Worm (Caenorhabditis elegans) whole organism, mixed stage, embryonic: ENCODE data around the gene Y46H3C.5.

ENCODE experiments used
- M03D4.4 ChIP-seq: sonication (generic microtip); optimal IDR thresholded peaks from 2 replicates; lab custom pipeline; 2017; ENCODE audit warnings: mild to moderate bottlenecking, missing genetic modification characterization, missing compliant biosample characterization
- bed-3 ChIP-seq: fragments of 200-800 bp; sonication (Bioruptor generic); optimal IDR thresholded peaks from 3 replicates; lab custom pipeline; 2018; ENCODE audit warnings: mild to moderate bottlenecking, missing genetic modification characterization, moderate library complexity, missing compliant biosample characterization
- blmp-1 ChIP-seq: fragments of 150-350 bp; optimal IDR thresholded peaks from 2 replicates; lab custom pipeline; 2014; ENCODE audit warnings: missing biosample characterization, missing genetic modification characterization
- ceh-39 ChIP-seq: fragments of 150-350 bp; optimal IDR thresholded peaks from 2 replicates; lab custom pipeline; 2014; ENCODE audit warnings: missing biosample characterization, missing genetic modification characterization
- ceh-43 ChIP-seq: fragments of 200-800 bp; sonication (Bioruptor generic); optimal IDR thresholded peaks from 2 replicates; lab custom pipeline; 2018; ENCODE audit warnings: mild to moderate bottlenecking, missing genetic modification characterization, moderate library complexity, missing compliant biosample characterization
- ceh-83 ChIP-seq: fragments of 200-800 bp; sonication (Bioruptor generic); optimal IDR thresholded peaks from 2 replicates; lab custom pipeline; 2018; ENCODE audit warnings: mild to moderate bottlenecking, missing genetic modification characterization, missing compliant biosample characterization
- cnd-1 ChIP-seq: fragments of 200-800 bp; sonication (Bioruptor generic); optimal IDR thresholded peaks from 2 replicates; lab custom pipeline; 2018; ENCODE audit warnings: mild to moderate bottlenecking, missing genetic modification characterization, missing compliant biosample characterization
- elt-3 ChIP-seq: fragments of 150-350 bp; optimal IDR thresholded peaks from 2 replicates; lab custom pipeline; 2014; ENCODE audit warnings: missing biosample characterization, missing genetic modification characterization
- flh-1 ChIP-seq: fragments of 200-800 bp; sonication (Bioruptor generic); optimal IDR thresholded peaks from 2 replicates; lab custom pipeline; 2018; ENCODE audit warnings: mild to moderate bottlenecking, missing genetic modification characterization, moderate library complexity, missing compliant biosample characterization
- ham-2 ChIP-seq: fragments of 200-800 bp; sonication (Bioruptor generic); optimal IDR thresholded peaks from 2 replicates; lab custom pipeline; 2018; ENCODE audit warnings: mild to moderate bottlenecking, missing genetic modification characterization, missing compliant biosample characterization
- hlh-1 ChIP-seq: fragments of 150-350 bp; optimal IDR thresholded peaks from 2 replicates; lab custom pipeline; 2014; ENCODE audit warnings: missing biosample characterization, missing genetic modification reagents, missing genetic modification characterization
- lin-13 ChIP-seq: fragments of 150-350 bp; optimal IDR thresholded peaks from 2 replicates; lab custom pipeline; 2014; ENCODE audit warnings: missing biosample characterization, missing genetic modification characterization
- lin-32 ChIP-seq: fragments of 200-800 bp; sonication (Bioruptor generic); optimal IDR thresholded peaks from 2 replicates; lab custom pipeline; 2018; ENCODE audit warnings: mild to moderate bottlenecking, missing genetic modification characterization, missing compliant biosample characterization
- lsy-2 ChIP-seq: fragments of 150-350 bp; optimal IDR thresholded peaks from 2 replicates; lab custom pipeline; 2014; ENCODE audit warnings: missing biosample characterization, missing genetic modification characterization
- mep-1 ChIP-seq: fragments of 150-350 bp; optimal IDR thresholded peaks from 2 replicates; lab custom pipeline; 2017; ENCODE audit warnings: missing biosample characterization, missing genetic modification reagents, missing genetic modification characterization, inconsistent platforms
- mls-2 ChIP-seq: sonication (generic microtip); optimal IDR thresholded peaks from 2 replicates; lab custom pipeline; 2016; ENCODE audit warnings: mild to moderate bottlenecking, missing genetic modification characterization, moderate library complexity, missing compliant biosample characterization
- nhr-237 ChIP-seq: fragments of 150-350 bp; optimal IDR thresholded peaks from 2 replicates; lab custom pipeline; 2014; ENCODE audit warnings: missing biosample characterization, missing genetic modification characterization
- nhr-28 ChIP-seq: fragments of 150-350 bp; optimal IDR thresholded peaks from 2 replicates; lab custom pipeline; 2014; ENCODE audit warnings: missing biosample characterization, missing genetic modification characterization
- nhr-76 ChIP-seq: sonication (generic microtip); optimal IDR thresholded peaks from 2 replicates; lab custom pipeline; 2017; ENCODE audit warnings: missing biosample characterization, missing genetic modification characterization
- pha-4 ChIP-seq: fragments of 150-350 bp; optimal IDR thresholded peaks from 2 replicates; lab custom pipeline; 2018; ENCODE audit warnings: missing biosample characterization, missing genetic modification reagents, missing genetic modification characterization
- sem-2 ChIP-seq: fragments of 200-800 bp; sonication (Bioruptor generic); optimal IDR thresholded peaks from 2 replicates; lab custom pipeline; 2018; ENCODE audit warnings: mild to moderate bottlenecking, missing genetic modification characterization, missing compliant biosample characterization
- snpc-4 ChIP-seq: fragments of 150-350 bp; optimal IDR thresholded peaks from 2 replicates; lab custom pipeline; 2014; ENCODE audit warnings: missing biosample characterization, missing genetic modification characterization
- sptf-1 ChIP-seq: sonication (generic microtip); optimal IDR thresholded peaks from 2 replicates; lab custom pipeline; 2017; ENCODE audit warnings: mild to moderate bottlenecking, missing genetic modification characterization, moderate library complexity, missing compliant biosample characterization
- tbx-8 ChIP-seq: fragments of 200-800 bp; sonication (Bioruptor generic); optimal IDR thresholded peaks from 2 replicates; lab custom pipeline; 2018; ENCODE audit warnings: mild to moderate bottlenecking, missing genetic modification characterization, moderate library complexity, missing compliant biosample characterization
- unc-120 ChIP-seq: sonication (generic microtip); optimal IDR thresholded peaks from 2 replicates; lab custom pipeline; 2017; ENCODE audit warnings: missing genetic modification characterization, missing compliant biosample characterization; ENCODE audit not compliant: poor library complexity, severe bottlenecking
- zip-8 ChIP-seq: fragments of 150-350 bp; optimal IDR thresholded peaks from 2 replicates; lab custom pipeline; 2014; ENCODE audit warnings: missing biosample characterization, missing genetic modification characterization

The Y46H3C.5 gene

DNA sequence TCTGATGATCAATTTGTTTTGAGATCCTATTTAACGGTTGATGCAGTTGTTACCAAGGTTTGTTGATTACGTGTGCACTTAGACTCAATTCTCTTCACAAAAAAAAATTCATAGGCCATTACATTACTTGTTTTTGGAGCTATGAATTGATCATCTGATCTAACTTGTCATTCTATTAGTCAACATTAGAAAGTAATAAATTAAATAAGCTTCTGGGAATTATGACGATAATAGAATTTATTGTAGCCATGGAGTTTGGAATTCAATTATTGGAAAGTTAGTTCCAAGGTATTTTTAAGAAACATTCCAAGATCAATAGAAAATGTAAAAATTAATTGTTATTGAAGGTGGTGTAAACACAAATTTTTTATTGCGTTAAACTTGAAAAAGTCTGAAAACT, 25.9 kb upstream of the Y46H3C.5 start:
- TF ChIP-seq zip-8 (tag; lab: Kevin White, UChicago) (no peak), nhr-28 (tag; lab: Kevin White, UChicago) (no peak), nhr-76 (tag; lab: Kevin White, UChicago) (no peak), elt-3 (tag; lab: Kevin White, UChicago) (no peak), unc-120 (tag; lab: Kevin White, UChicago) (no peak), cnd-1 (tag; lab: Kevin White, UChicago) (no peak), ceh-39 (tag; lab: Kevin White, UChicago) (no peak), ceh-43 (no peak), bed-3 (GFP tag; lab: Kevin White, UChicago) (no peak), flh-1 (GFP tag; lab: Kevin White, UChicago) (no peak)

DNA sequence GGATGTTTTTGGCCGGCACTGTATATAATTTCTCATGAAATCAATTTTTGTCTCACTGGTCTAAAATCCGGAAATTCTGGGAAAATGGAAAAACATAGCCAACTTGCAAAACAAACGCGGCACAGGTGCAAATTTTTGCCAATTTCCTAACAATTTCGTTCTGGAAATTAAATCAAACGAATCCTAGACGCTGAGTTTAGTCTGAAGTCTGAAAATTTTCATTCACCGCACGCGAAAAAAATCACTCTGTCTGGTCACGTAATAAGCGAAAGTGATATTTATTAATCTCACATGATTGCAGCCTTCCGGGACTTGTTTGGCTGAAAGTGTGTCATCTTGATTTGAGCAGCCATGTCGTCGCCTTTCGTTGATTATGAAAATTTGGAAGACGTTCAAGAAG, 24.6 kb upstream of the Y46H3C.5 start, which contains the start of gene srw-103:
TSS of gene srw-103 (plus strand) at position 301 of the 400 bp plus-strand sequence.
- no peak for TF ChIP-seq elt-3 (tag; lab: Kevin White, UChicago)
- no peak for TF ChIP-seq lin-32 (GFP tag; lab: Kevin White, UChicago)
- TF ChIP-seq mls-2: no peak
- no peak for TF ChIP-seq sptf-1 (tag; lab: Kevin White, UChicago)
- TF ChIP-seq snpc-4 (tag; lab: Kevin White, UChicago): no peak
- TF ChIP-seq lin-13: no peak
- TF ChIP-seq ham-2 (GFP tag; lab: Kevin White, UChicago): no peak

DNA sequence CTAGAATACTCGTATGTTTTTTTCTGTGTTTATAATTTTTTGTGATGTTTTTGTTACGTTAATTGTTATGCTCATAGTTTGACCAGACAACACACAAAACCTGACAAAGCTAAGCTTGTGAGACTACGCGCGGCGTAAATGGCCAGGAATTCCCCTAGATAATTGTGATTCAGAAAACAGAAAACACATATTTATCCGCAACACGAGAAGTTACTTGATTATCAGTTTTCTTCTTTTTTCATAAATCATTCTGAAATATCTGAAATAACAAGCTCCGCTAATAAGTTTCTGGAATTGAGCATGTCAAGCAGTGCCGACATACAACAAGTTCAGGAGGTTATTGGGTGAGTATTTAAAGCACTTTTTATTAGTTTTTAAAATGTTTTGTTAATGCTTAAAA, 18.6 kb upstream of the Y46H3C.5 start, which contains the start of gene srw-100:
TSS of gene srw-100 (plus strand) at position 301 of the 400 bp plus-strand sequence.
- TF ChIP-seq nhr-28 (tag; lab: Kevin White, UChicago) (no peak), sem-2 (GFP tag; lab: Kevin White, UChicago) (no peak), mep-1 (no peak)
- TF ChIP-seq, all 35 proteins: peak for 0

DNA sequence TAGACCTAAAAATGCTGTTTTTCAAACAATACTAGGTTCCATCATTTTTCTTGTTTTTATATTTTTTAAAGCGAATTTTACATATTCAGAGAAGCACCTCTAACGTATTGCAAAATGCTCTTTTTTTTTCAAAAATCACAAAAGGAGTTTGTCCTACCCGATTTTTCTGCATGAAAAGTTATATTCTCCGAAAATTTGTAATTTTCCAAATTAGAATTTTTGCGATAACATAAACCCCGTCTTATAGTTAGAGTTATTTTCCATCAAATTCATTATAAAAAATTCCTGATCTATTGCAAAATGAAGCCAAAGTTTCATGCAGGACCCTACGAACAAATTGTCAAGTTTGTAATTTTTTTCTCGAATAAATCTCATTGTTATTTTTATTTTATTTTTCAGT, 16.1 kb upstream of the Y46H3C.5 start, which contains the start of gene srw-99:
TSS of gene srw-99 (plus strand) at position 301 of the 400 bp plus-strand sequence.
- TF ChIP-seq blmp-1 (no peak), unc-120 (tag; lab: Kevin White, UChicago) (no peak), M03D4.4 (tag; lab: Kevin White, UChicago) (no peak), nhr-76 (tag; lab: Kevin White, UChicago) (no peak), nhr-237 (tag; lab: Kevin White, UChicago) (no peak), pha-4 (tag; lab: Kevin White, UChicago) (no peak), flh-1 (GFP tag; lab: Kevin White, UChicago) (no peak), lin-32 (GFP tag; lab: Kevin White, UChicago) (no peak), mls-2 (no peak), tbx-8 (GFP tag; lab: Kevin White, UChicago) (no peak), ceh-43 (no peak), ceh-83 (GFP tag; lab: Kevin White, UChicago) (no peak), elt-3 (tag; lab: Kevin White, UChicago) (no peak)

DNA sequence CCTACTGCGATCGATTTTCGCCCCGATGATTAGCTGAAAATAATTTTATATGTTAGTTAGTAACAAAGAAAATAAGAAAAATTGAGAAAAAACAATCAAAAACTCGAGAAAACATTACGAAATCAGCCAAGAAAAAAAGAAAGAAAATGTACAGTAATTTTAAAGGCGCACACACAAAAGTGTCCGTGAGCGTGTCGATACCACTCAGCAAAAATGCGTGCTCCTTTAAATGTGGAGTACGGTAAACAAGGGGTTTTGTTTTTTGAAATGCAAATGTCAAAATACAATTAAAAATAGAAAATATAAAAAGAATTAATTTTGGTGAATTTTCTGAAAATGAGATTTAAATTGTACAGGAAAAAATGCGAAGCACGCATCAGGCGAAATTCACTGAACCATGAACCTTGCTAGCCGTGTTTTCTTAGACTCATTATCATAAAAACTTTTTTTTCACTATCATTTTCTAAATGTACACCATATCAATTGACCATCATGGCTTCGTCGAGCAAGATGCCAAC, 9.3 kb upstream of the Y46H3C.5 start, which contains the start of gene srw-90:
TSS of gene srw-90 (plus strand) at position 468 of the 518 bp plus-strand sequence.
- TF ChIP-seq cnd-1 (tag; lab: Kevin White, UChicago) (no peak), lsy-2 (tag; lab: Kevin White, UChicago) (no peak), elt-3 (tag; lab: Kevin White, UChicago) (no peak), nhr-76 (tag; lab: Kevin White, UChicago) (no peak), unc-120 (tag; lab: Kevin White, UChicago) (no peak), M03D4.4 (tag; lab: Kevin White, UChicago) (no peak), hlh-1 (tag; lab: Kevin White, UChicago) (no peak), snpc-4 (tag; lab: Kevin White, UChicago) (no peak)

DNA sequence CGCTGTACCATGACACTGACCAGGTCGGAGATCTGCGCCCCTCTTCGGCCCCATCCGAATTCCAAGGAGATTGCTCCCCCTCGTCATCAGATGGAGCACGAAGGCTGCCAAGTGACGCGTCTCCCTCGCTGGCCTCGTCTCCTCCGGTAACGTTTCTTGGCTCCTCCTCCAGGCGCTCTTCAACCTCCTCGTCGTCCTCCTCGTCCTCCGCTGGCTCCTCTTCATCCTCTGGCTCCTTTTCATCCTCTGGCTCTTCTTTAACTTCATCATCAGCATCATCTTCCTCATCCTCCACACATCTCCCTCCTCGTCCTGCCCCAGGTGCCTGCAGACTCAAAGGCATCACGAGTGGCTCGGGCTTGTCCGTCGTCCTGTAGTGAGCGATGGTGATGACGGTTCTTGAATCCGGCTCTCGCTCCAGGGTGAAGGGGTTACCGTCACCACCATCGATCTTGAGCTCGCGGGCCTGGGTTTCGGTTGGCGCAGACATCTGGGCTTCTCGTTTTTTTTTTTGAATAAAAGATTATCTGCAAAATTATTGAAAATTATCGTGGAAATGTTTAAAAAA, 7.0 kb upstream of the Y46H3C.5 start:
- no peak for TF ChIP-seq nhr-76 (tag; lab: Kevin White, UChicago)
